Worm (Caenorhabditis elegans) whole organism, L2 larva: ENCODE results near the gene twk-17.

Experiments used
- F13H6.1 ChIP-seq: sonication (generic microtip); optimal IDR thresholded peaks from 2 replicates; lab custom pipeline; 2016; ENCODE audit warnings: missing genetic modification characterization, missing compliant biosample characterization
- ZK546.5 ChIP-seq: sonication (generic microtip); optimal IDR thresholded peaks from 2 replicates; lab custom pipeline; 2017; ENCODE audit warnings: missing biosample characterization, missing genetic modification characterization
- alr-1 ChIP-seq: fragments of 150-350 bp; optimal IDR thresholded peaks from 2 replicates; lab custom pipeline; 2014; ENCODE audit warnings: missing biosample characterization, missing genetic modification characterization
- ama-1 ChIP-seq: fragments of 150-350 bp; optimal IDR thresholded peaks from 2 replicates; lab custom pipeline; 2018; ENCODE audit warnings: inconsistent platforms
- blmp-1 ChIP-seq: sonication (generic microtip); optimal IDR thresholded peaks from 2 replicates; lab custom pipeline; 2017; ENCODE audit warnings: missing genetic modification characterization, mild to moderate bottlenecking, missing compliant biosample characterization, antibody characterized with exemption, moderate library complexity; ENCODE audit not compliant: insufficient read depth
- ceh-82 ChIP-seq: fragments of 150-350 bp; optimal IDR thresholded peaks from 2 replicates; lab custom pipeline; 2014; ENCODE audit warnings: missing biosample characterization, missing genetic modification characterization
- crh-2 ChIP-seq: sonication (generic microtip); optimal IDR thresholded peaks from 2 replicates; lab custom pipeline; 2017; ENCODE audit warnings: missing biosample characterization, missing genetic modification characterization
- elt-3 ChIP-seq: sonication (generic microtip); optimal IDR thresholded peaks from 2 replicates; lab custom pipeline; 2017; ENCODE audit warnings: missing biosample characterization, missing genetic modification characterization
- mab-5 ChIP-seq: fragments of 150-350 bp; optimal IDR thresholded peaks from 2 replicates; lab custom pipeline; 2014; ENCODE audit warnings: missing biosample characterization, missing genetic modification characterization
- mdl-1 ChIP-seq, 2 experiments: fragments of 150-350 bp in 1 of 2; sonication (generic microtip) in 1 of 2; optimal IDR thresholded peaks; 2 replicates each; lab custom pipeline; 2017; ENCODE audit warnings: missing biosample characterization in 2 of 2, missing genetic modification characterization in 2 of 2
- nhr-11 ChIP-seq: fragments of 150-350 bp; optimal IDR thresholded peaks from 2 replicates; lab custom pipeline; 2014; ENCODE audit warnings: missing biosample characterization, missing genetic modification characterization
- nhr-129 ChIP-seq: fragments of 150-350 bp; optimal IDR thresholded peaks from 2 replicates; lab custom pipeline; 2014; ENCODE audit warnings: missing biosample characterization, missing genetic modification characterization
- nhr-23 ChIP-seq: fragments of 150-350 bp; optimal IDR thresholded peaks from 2 replicates; lab custom pipeline; 2014; ENCODE audit warnings: missing biosample characterization, missing genetic modification reagents, missing genetic modification characterization
- skn-1 ChIP-seq: sonication (generic microtip); optimal IDR thresholded peaks from 2 replicates; lab custom pipeline; 2017; ENCODE audit warnings: missing biosample characterization, missing genetic modification characterization
- zag-1 ChIP-seq: fragments of 150-350 bp; optimal IDR thresholded peaks from 2 replicates; lab custom pipeline; 2014; ENCODE audit warnings: missing biosample characterization, missing genetic modification characterization
- ztf-1 ChIP-seq: fragments of 200-800 bp; sonication (Bioruptor generic); conservative IDR thresholded peaks from 2 replicates; pipeline ENCODE4 v1.3.6; 2022; ENCODE audit warnings: missing genetic modification characterization, missing compliant biosample characterization
- ztf-11 ChIP-seq: sonication (generic microtip); optimal IDR thresholded peaks from 2 replicates; lab custom pipeline; 2017; ENCODE audit warnings: missing biosample characterization, missing genetic modification characterization

The twk-17 gene

ce11 chrX:7553331-7553730 lies 54.6 kb downstream of the twk-17 start:
- TF ChIP-seq skn-1 (tag; lab: Kevin White, UChicago), result no peak
- peak; percentile 77 for TF ChIP-seq blmp-1
- TF ChIP-seq crh-2 (tag; lab: Kevin White, UChicago), result no peak
- no peak for TF ChIP-seq ztf-1
- no peak for TF ChIP-seq mab-5 (tag; lab: Kevin White, UChicago)

DNA sequence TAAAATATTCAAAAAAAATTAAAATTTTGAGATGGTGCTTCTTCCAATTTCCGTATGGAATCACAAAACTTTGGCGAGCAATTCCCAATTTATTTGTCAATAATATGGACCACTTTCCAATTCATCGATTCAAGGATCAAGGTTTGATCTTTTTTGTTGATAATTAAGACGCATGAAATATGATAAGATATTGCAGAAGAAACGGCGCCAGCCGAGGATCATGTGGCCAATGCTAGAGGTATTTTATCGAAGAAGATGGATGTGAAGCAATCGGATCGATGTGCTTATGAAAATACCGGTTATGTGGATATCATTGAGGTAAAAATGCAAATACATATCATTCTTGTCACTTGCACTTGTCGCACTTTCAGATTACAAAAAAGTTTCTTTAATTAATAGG lies 57.4 kb downstream of the twk-17 start:
- no peak for TF ChIP-seq ama-1 (lab: Kevin White, UChicago)
- TF ChIP-seq alr-1, result no peak
- no peak for TF ChIP-seq ztf-11 (tag; lab: Kevin White, UChicago)
- TF ChIP-seq nhr-23 (tag; lab: Kevin White, UChicago), result no peak
- no peak for TF ChIP-seq ztf-1
- TF ChIP-seq crh-2 (tag; lab: Kevin White, UChicago), result no peak
- no peak for TF ChIP-seq zag-1 (tag; lab: Kevin White, UChicago)
- no peak for TF ChIP-seq elt-3 (tag; lab: Kevin White, UChicago)
- TF ChIP-seq nhr-11 (tag; lab: Kevin White, UChicago), result no peak
- TF ChIP-seq nhr-129 (tag; lab: Kevin White, UChicago), result no peak
- TF ChIP-seq F13H6.1 (tag; lab: Kevin White, UChicago), result no peak
- no peak for TF ChIP-seq ZK546.5 (tag; lab: Kevin White, UChicago)
- TF ChIP-seq mdl-1 (tag; optimal IDR thresholded peaks at IDR 0.05; lab: Kevin White, UChicago), result no peak
- no peak for TF ChIP-seq ceh-82
